Worm (Caenorhabditis elegans) whole organism, midembryonic: ENCODE data around the gene hpo-31.

ENCODE experiments used
- T22C8.4 ChIP-seq: fragments of 200-800 bp; sonication (Bioruptor generic); IDR thresholded peaks from 2 replicates; pipeline ENCODE4 v1.3.6; 2022; ENCODE audit warnings: missing genetic modification characterization, missing compliant biosample characterization
- cog-1 ChIP-seq: sonication (generic microtip); optimal IDR thresholded peaks from 2 replicates; lab custom pipeline; 2016; ENCODE audit warnings: missing genetic modification characterization, missing compliant biosample characterization
- flt-1 ChIP-seq: fragments of 200-800 bp; sonication (Bioruptor generic); IDR thresholded peaks from 2 replicates; pipeline ENCODE4 v1.3.6; 2022; ENCODE audit warnings: missing genetic modification characterization, missing compliant biosample characterization
- klf-2 ChIP-seq: fragments of 200-800 bp; sonication (Bioruptor generic); conservative IDR thresholded peaks from 2 replicates; pipeline ENCODE4 v1.3.6; 2022; ENCODE audit warnings: missing genetic modification reagents, missing genetic modification characterization, missing compliant biosample characterization
- med-1 ChIP-seq: sonication (generic microtip); optimal IDR thresholded peaks from 2 replicates; lab custom pipeline; 2017; ENCODE audit warnings: missing genetic modification characterization, mild to moderate bottlenecking, missing compliant biosample characterization, antibody characterized with exemption, missing genetic modification reagents; ENCODE audit not compliant: insufficient read depth
- ref-1 ChIP-seq: fragments of 200-800 bp; sonication (Bioruptor generic); conservative IDR thresholded peaks from 2 replicates; pipeline ENCODE4 v1.3.6; 2022; ENCODE audit warnings: missing genetic modification reagents, missing genetic modification characterization, missing compliant biosample characterization
- tab-1 ChIP-seq: fragments of 200-800 bp; sonication (Bioruptor generic); IDR thresholded peaks from 2 replicates; pipeline ENCODE4 v1.3.6; 2022; ENCODE audit warnings: missing genetic modification characterization, missing compliant biosample characterization
- ztf-23 ChIP-seq: fragments of 200-800 bp; sonication (Bioruptor generic); IDR thresholded peaks from 2 replicates; pipeline ENCODE4 v1.3.6; 2022; ENCODE audit warnings: missing genetic modification reagents, missing genetic modification characterization, missing compliant biosample characterization
- ztf-29 ChIP-seq: fragments of 200-800 bp; sonication (Bioruptor generic); IDR thresholded peaks from 2 replicates; pipeline ENCODE4 v1.3.6; 2022; ENCODE audit warnings: missing genetic modification reagents, missing genetic modification characterization, missing compliant biosample characterization

hpo-31 gene

ce11 chrV:13869551-13869950 is 46.7 kb downstream of the hpo-31 start:
- TF ChIP-seq T22C8.4 (GFP tag; lab: Robert Waterston, UW): no peak
- TF ChIP-seq flt-1 (GFP tag; lab: Robert Waterston, UW): no peak
- no peak for TF ChIP-seq tab-1 (GFP tag; lab: Robert Waterston, UW)
- no peak for TF ChIP-seq cog-1 (tag; lab: Kevin White, UChicago)
- TF ChIP-seq med-1 (GFP tag; lab: Kevin White, UChicago): no peak
- TF ChIP-seq ztf-29 (GFP tag; lab: Robert Waterston, UW): no peak
- no peak for TF ChIP-seq ztf-23 (GFP tag; lab: Robert Waterston, UW)
- no peak for TF ChIP-seq klf-2 (GFP tag; lab: Robert Waterston, UW)
- no peak for TF ChIP-seq ref-1 (GFP tag; lab: Robert Waterston, UW)

- no peak for TF ChIP-seq med-1 (GFP tag; lab: Kevin White, UChicago)
- TF ChIP-seq klf-2 (GFP tag; lab: Robert Waterston, UW): no peak
- TF ChIP-seq ref-1 (GFP tag; lab: Robert Waterston, UW): no peak
Measured at ce11 chrV:13872895-13873294, 50.0 kb downstream of the hpo-31 start, which contains the start of gene cpt-5. cpt-5 (plus strand) TSS chrV:13873195.

ce11 chrV:13873323-13873722 is 50.5 kb downstream of the hpo-31 start:
- TF ChIP-seq ref-1 (GFP tag; lab: Robert Waterston, UW) (no peak), T22C8.4 (GFP tag; lab: Robert Waterston, UW) (no peak), ztf-29 (GFP tag; lab: Robert Waterston, UW) (no peak), flt-1 (GFP tag; lab: Robert Waterston, UW) (no peak), ztf-23 (GFP tag; lab: Robert Waterston, UW) (no peak), klf-2 (GFP tag; lab: Robert Waterston, UW) (no peak), cog-1 (tag; lab: Kevin White, UChicago) (no peak), med-1 (GFP tag; lab: Kevin White, UChicago) (no peak), tab-1 (GFP tag; lab: Robert Waterston, UW) (no peak)
